Worm (Caenorhabditis elegans): ENCODE data around the gene B0034.2.

ce11 chrII:5904252-5904651, 39.9 kb downstream of the B0034.2 start, which contains the start of gene tsp-18:
- no peak for TF ChIP-seq him-1 (tag; optimal IDR thresholded peaks at IDR 0.05)
- no peak for TF ChIP-seq dao-5 (tag; optimal IDR thresholded peaks at IDR 0.05)
- TF ChIP-seq W03F9.2 (tag; optimal IDR thresholded peaks at IDR 0.05) = no peak

All from whole organism, L4/young adult.